3 fruit fly cellular contexts compared by ENCODE assay signal in the genomic region with DNA sequence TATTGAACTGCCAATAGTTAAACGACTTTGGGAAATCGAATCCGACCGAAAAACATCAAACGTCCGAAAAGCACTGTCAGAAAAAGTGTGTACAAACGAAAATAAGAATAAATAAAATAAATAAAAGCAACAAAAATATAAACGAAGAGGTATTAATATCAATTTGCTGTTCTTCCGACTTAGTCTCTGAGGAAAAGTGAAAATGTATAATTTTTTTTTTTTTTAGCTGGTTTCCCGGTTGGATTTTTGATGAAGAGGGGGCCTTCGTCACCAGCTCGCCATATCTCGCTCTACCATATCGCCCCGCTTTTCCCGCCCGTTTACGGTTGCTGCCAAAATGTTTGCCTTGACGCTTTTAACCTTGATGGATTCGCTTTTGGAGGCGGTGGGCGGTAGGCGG.
TF ChIP-seq lines count a peak whose summit lies in the region.

No protein-coding gene starts in this region.

- no peak for TF ChIP-seq CTCF in whole organism, embryonic (GFP tag; optimal IDR thresholded peaks at IDR 0.05; lab: Kevin White, UChicago)

TF ChIP-seq in whole organism, embryonic, 481 proteins besides CTCF, POLR2A, EP300 and RAD21 (continues in another document):
- TF ChIP-seq Hr51 (GFP tag; optimal IDR thresholded peaks at IDR 0.05; lab: Kevin White, UChicago) (peak in 1 of 2 experiments; percentile 10), esg (GFP tag; conservative IDR thresholded peaks at IDR 0.05; lab: Robert Waterston, UW) (0 out of 2 replicates have a peak, but pooled peaks have one; percentile 12), CG7839 (tag; optimal IDR thresholded peaks at IDR 0.05; lab: Kevin White, UChicago) (peak; percentile 10), CG12219 (GFP tag; optimal IDR thresholded peaks at IDR 0.05; lab: Kevin White, UChicago) (no peak), row (GFP tag; IDR thresholded peaks at IDR 0.05; lab: Robert Waterston, UW) (peak; percentile 52), vvl (GFP tag; IDR thresholded peaks at IDR 0.05; lab: Robert Waterston, UW) (0 out of 2 replicates have a peak, but pooled peaks have one; percentile 16), Tbp (GFP tag; optimal IDR thresholded peaks at IDR 0.05; lab: Kevin White, UChicago) (no peak), trh (GFP tag; optimal IDR thresholded peaks at IDR 0.05; lab: Kevin White, UChicago) (no peak), CG2678 (tag; optimal IDR thresholded peaks at IDR 0.05; lab: Kevin White, UChicago) (peak; percentile 40), CG12155 (GFP tag; optimal IDR thresholded peaks at IDR 0.05; lab: Kevin White, UChicago) (peak; percentile 3), Hmr (GFP tag; optimal IDR thresholded peaks at IDR 0.05; lab: Kevin White, UChicago) (peak; percentile 29), CG4424 (GFP tag; optimal IDR thresholded peaks at IDR 0.05; lab: Kevin White, UChicago) (peak; percentile 9), Fer3 (tag; optimal IDR thresholded peaks at IDR 0.05; lab: Kevin White, UChicago) (peak; percentile 2), CG11456 (GFP tag; IDR thresholded peaks at IDR 0.05; lab: Robert Waterston, UW) (0 out of 3 replicates have a peak, but pooled peaks have one; percentile 33), CG6689 (GFP tag; IDR thresholded peaks at IDR 0.05; lab: Robert Waterston, UW) (0 out of 2 replicates have a peak, but pooled peaks have one; percentile 19), CG2120 (GFP tag; optimal IDR thresholded peaks at IDR 0.05; lab: Kevin White, UChicago) (peak; percentile 61), al (GFP tag; IDR thresholded peaks at IDR 0.05; lab: Robert Waterston, UW) (peak; percentile 22; the same call in 1 of the 2 replicates), Meics (GFP tag; optimal IDR thresholded peaks at IDR 0.05; lab: Kevin White, UChicago) (peak; percentile 91), Sox102F (GFP tag; optimal IDR thresholded peaks at IDR 0.05; lab: Kevin White, UChicago) (peak; percentile 25), dmrt99B (tag; optimal IDR thresholded peaks at IDR 0.05; lab: Kevin White, UChicago) (peak; percentile 18), hbn (GFP tag; IDR thresholded peaks at IDR 0.05; lab: Robert Waterston, UW; ENCODE audit: partially characterized antibody) (no peak), CG10462 (GFP tag; optimal IDR thresholded peaks at IDR 0.05; lab: Kevin White, UChicago) (no peak), CG7786 (GFP tag; optimal IDR thresholded peaks at IDR 0.05; lab: Kevin White, UChicago) (peak; percentile 4), sna (GFP tag; IDR thresholded peaks at IDR 0.05; lab: Robert Waterston, UW; ENCODE audit: partially characterized antibody) (no peak), grau (tag; optimal IDR thresholded peaks at IDR 0.05; lab: Kevin White, UChicago) (peak; percentile 1), CG2889 (GFP tag; IDR thresholded peaks at IDR 0.05; lab: Robert Waterston, UW) (0 out of 3 replicates have a peak, but pooled peaks have one; percentile 11)

TF ChIP-seq in whole organism, prepupa, 60 proteins besides CTCF, POLR2A, EP300 and RAD21:
- TF ChIP-seq dac (GFP tag; optimal IDR thresholded peaks at IDR 0.05; lab: Kevin White, UChicago) (no peak), CG3032 (tag; optimal IDR thresholded peaks at IDR 0.05; lab: Kevin White, UChicago) (no peak), esn (GFP tag; optimal IDR thresholded peaks at IDR 0.05; lab: Kevin White, UChicago) (no peak), Eip78C (GFP tag; lab: Kevin White, UChicago) (peak; percentile 24), CG6792 (GFP tag; optimal IDR thresholded peaks at IDR 0.05; lab: Kevin White, UChicago) (no peak), CG8119 (GFP tag; IDR thresholded peaks at IDR 0.05; lab: Robert Waterston, UW) (no peak)
TF ChIP-seq in whole organism, prepupa: peak in this region for 1.

TF ChIP-seq in whole organism, wandering third instar larva, 38 proteins besides CTCF, POLR2A, EP300 and RAD21:
- peak; percentile 8 for TF ChIP-seq sv (GFP tag; optimal IDR thresholded peaks at IDR 0.05; lab: Kevin White, UChicago)
- TF ChIP-seq GATAd (GFP tag; optimal IDR thresholded peaks at IDR 0.05; lab: Kevin White, UChicago), result no peak
- TF ChIP-seq Hnf4 (GFP tag; optimal IDR thresholded peaks at IDR 0.05; lab: Kevin White, UChicago), result no peak
- TF ChIP-seq dmrt93B (GFP tag; optimal IDR thresholded peaks at IDR 0.05; lab: Kevin White, UChicago), result no peak
- TF ChIP-seq brk (GFP tag; optimal IDR thresholded peaks at IDR 0.05; lab: Kevin White, UChicago), result no peak
- no peak for TF ChIP-seq OdsH (GFP tag; optimal IDR thresholded peaks at IDR 0.05; lab: Kevin White, UChicago)
- no peak for TF ChIP-seq Mio (GFP tag; optimal IDR thresholded peaks at IDR 0.05; lab: Kevin White, UChicago)
- TF ChIP-seq Vsx2 (GFP tag; optimal IDR thresholded peaks at IDR 0.05; lab: Kevin White, UChicago; ENCODE audit: partially characterized antibody), result no peak
- no peak for TF ChIP-seq Abd-B (GFP tag; optimal IDR thresholded peaks at IDR 0.05; lab: Kevin White, UChicago)
- no peak for TF ChIP-seq CG9705 (GFP tag; optimal IDR thresholded peaks at IDR 0.05; lab: Kevin White, UChicago)
- peak; percentile 1 for TF ChIP-seq ey (GFP tag; optimal IDR thresholded peaks at IDR 0.05; lab: Kevin White, UChicago)
- TF ChIP-seq Dfd (GFP tag; optimal IDR thresholded peaks at IDR 0.05; lab: Kevin White, UChicago), result no peak
- no peak for TF ChIP-seq Jra (GFP tag; optimal IDR thresholded peaks at IDR 0.05; lab: Kevin White, UChicago)
- no peak for TF ChIP-seq N (GFP tag; optimal IDR thresholded peaks at IDR 0.05; lab: Kevin White, UChicago)
- TF ChIP-seq lola (GFP tag; optimal IDR thresholded peaks at IDR 0.05; lab: Kevin White, UChicago), result no peak
- peak in 1 of 2 experiments; percentile 8 for TF ChIP-seq foxo (GFP tag; optimal IDR thresholded peaks at IDR 0.05; lab: Kevin White, UChicago)
- TF ChIP-seq fru (GFP tag; optimal IDR thresholded peaks at IDR 0.05; lab: Kevin White, UChicago), result peak; percentile 6
- peak; percentile 18 for TF ChIP-seq h (GFP tag; optimal IDR thresholded peaks at IDR 0.05; lab: Kevin White, UChicago)
